Fruit fly (Drosophila melanogaster): ENCODE results near the gene colt.

Gene colt

DNA sequence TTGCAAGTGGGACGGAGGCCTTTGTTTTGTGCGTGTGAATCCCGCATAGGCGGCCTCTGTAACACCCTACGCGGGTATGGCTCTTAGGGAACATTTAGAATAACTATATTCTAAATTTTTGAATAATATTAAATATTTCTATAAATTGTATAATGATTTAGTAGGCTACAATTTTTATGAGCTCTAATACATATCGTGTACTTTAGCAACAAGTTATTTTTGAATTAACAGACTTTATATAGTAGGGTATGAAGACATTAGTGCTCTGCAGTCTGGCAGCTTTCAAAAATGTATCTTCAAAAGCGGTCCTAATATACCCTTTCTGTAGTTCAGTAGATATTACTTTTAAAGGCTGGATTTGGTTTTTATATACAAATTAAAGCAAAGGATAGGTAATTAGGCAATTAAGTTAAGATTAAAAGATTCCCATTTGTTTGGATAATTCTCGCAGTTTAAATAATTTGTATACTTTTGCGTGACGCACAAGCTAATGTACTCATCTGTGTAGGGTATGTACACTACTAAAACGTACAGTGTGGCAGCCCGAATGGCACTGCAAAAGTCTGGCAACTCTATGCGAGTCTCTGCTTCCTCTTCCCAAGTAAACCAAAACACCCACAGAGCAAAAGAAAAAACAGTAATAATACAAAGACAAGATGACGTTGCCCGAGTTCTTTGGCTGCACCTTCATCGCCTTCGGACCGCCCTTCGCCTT, 4.1 kb downstream of the colt start, which contains the start of the genes Snx21 and aph-1 (continued):
- TF ChIP-seq CG2889 (GFP tag; IDR thresholded peaks at IDR 0.05) = peak; percentile 76
- TF ChIP-seq CG2129 (GFP tag; IDR thresholded peaks at IDR 0.05; ENCODE audit: partially characterized antibody) = no peak
- TF ChIP-seq Adf1 (GFP tag; IDR thresholded peaks at IDR 0.05) = peak; percentile 74
- TF ChIP-seq Lhr (GFP tag; optimal IDR thresholded peaks at IDR 0.05) = peak; percentile 50
- peak; percentile 82 for TF ChIP-seq CG34376 (GFP tag; optimal IDR thresholded peaks at IDR 0.05)
- peak; percentile 47 for TF ChIP-seq yki (optimal IDR thresholded peaks at IDR 0.05)
- peak; percentile 54 for TF ChIP-seq CG10565 (GFP tag; optimal IDR thresholded peaks at IDR 0.05)
- TF ChIP-seq CG6654 (GFP tag; optimal IDR thresholded peaks at IDR 0.05) = peak; percentile 69
- peak; percentile 90 to 95 for TF ChIP-seq Hr51 (GFP tag; optimal IDR thresholded peaks at IDR 0.05)
- TF ChIP-seq p53 (GFP tag; optimal IDR thresholded peaks at IDR 0.05) = peak; percentile 77
- TF ChIP-seq CG7786 (GFP tag; optimal IDR thresholded peaks at IDR 0.05) = peak; percentile 90
- peak; percentile 90 for TF ChIP-seq zfh2 (GFP tag; optimal IDR thresholded peaks at IDR 0.05)
- TF ChIP-seq CG1233 (GFP tag; optimal IDR thresholded peaks at IDR 0.05) = peak; percentile 84
- peak; percentile 85 for TF ChIP-seq CG14014 (GFP tag; IDR thresholded peaks at IDR 0.05)
- peak; percentile 92 for TF ChIP-seq CG1602 (GFP tag; optimal IDR thresholded peaks at IDR 0.05)
- peak; percentile 94 for TF ChIP-seq Ptx1 (GFP tag; IDR thresholded peaks at IDR 0.05)
- TF ChIP-seq CG6254 (GFP tag; optimal IDR thresholded peaks at IDR 0.05) = peak; percentile 84
- peak in 1 of 2 experiments; percentile 68 for TF ChIP-seq insv (GFP tag; optimal IDR thresholded peaks at IDR 0.05)
- peak; percentile 94 for TF ChIP-seq Hr3 (GFP tag; optimal IDR thresholded peaks at IDR 0.05)
- TF ChIP-seq Sry-δ (GFP tag; optimal IDR thresholded peaks at IDR 0.05) = peak; percentile 67
- TF ChIP-seq CG43689 (GFP tag; IDR thresholded peaks at IDR 0.05) = peak; percentile 52
- peak; percentile 77 for TF ChIP-seq CG17912 (GFP tag; optimal IDR thresholded peaks at IDR 0.05)
- peak; percentile 90 for TF ChIP-seq Ssrp (tag; optimal IDR thresholded peaks at IDR 0.05)
- TF ChIP-seq Lim3 (GFP tag; IDR thresholded peaks at IDR 0.05) = 0 out of 2 replicates have a peak, but pooled peaks have one; percentile 58
- no peak for TF ChIP-seq knrl (GFP tag; IDR thresholded peaks at IDR 0.05; ENCODE audit: partially characterized antibody)
- TF ChIP-seq zen (tag; optimal IDR thresholded peaks at IDR 0.05) = peak; percentile 89
- TF ChIP-seq CG17328 (GFP tag; IDR thresholded peaks at IDR 0.05) = peak; percentile 85
- TF ChIP-seq kni (GFP tag; optimal IDR thresholded peaks at IDR 0.05) = peak; percentile 70
- TF ChIP-seq CG31365 (tag; optimal IDR thresholded peaks at IDR 0.05) = peak; percentile 55
- peak; percentile 62 for TF ChIP-seq CG33213 (GFP tag; optimal IDR thresholded peaks at IDR 0.05)
- peak; percentile 69 for TF ChIP-seq rib (GFP tag; IDR thresholded peaks at IDR 0.05)
- TF ChIP-seq tx (GFP tag; optimal IDR thresholded peaks at IDR 0.05) = peak; percentile 86
- TF ChIP-seq Xbp1 (GFP tag; optimal IDR thresholded peaks at IDR 0.05) = peak; percentile 92
- peak; percentile 63 for TF ChIP-seq ap (GFP tag; IDR thresholded peaks at IDR 0.05)
- peak; percentile 48; the same call in 1 of the 3 replicates for TF ChIP-seq sr (GFP tag; IDR thresholded peaks at IDR 0.05)
- TF ChIP-seq CG6683 (GFP tag; optimal IDR thresholded peaks at IDR 0.05) = peak; percentile 84
- TF ChIP-seq CG14710 (tag; optimal IDR thresholded peaks at IDR 0.05) = peak; percentile 92
- no peak for TF ChIP-seq pan (optimal IDR thresholded peaks at IDR 0.05)
- peak in 1 of 2 experiments; percentile 88 for TF ChIP-seq pan (GFP tag; optimal IDR thresholded peaks at IDR 0.05 in 1 of 2, IDR thresholded peaks at IDR 0.05 in 1 of 2)
- peak; percentile 84 for TF ChIP-seq Myb (GFP tag; optimal IDR thresholded peaks at IDR 0.05)
- peak; percentile 26 for TF ChIP-seq BEAF-32 (GFP tag; optimal IDR thresholded peaks at IDR 0.05)
- TF ChIP-seq bigmax (GFP tag; optimal IDR thresholded peaks at IDR 0.05) = no peak
- peak; percentile 92 for TF ChIP-seq sug (tag; optimal IDR thresholded peaks at IDR 0.05)
- peak; percentile 80 for TF ChIP-seq Oaz (GFP tag; IDR thresholded peaks at IDR 0.05)
- TF ChIP-seq fru (optimal IDR thresholded peaks at IDR 0.05) = no peak
- TF ChIP-seq croc (GFP tag; conservative IDR thresholded peaks at IDR 0.05) = peak; percentile 83
- peak; percentile 67 for TF ChIP-seq nom (GFP tag; optimal IDR thresholded peaks at IDR 0.05)
- no peak for TF ChIP-seq ash1 (GFP tag; optimal IDR thresholded peaks at IDR 0.05)
- TF ChIP-seq pho (GFP tag; optimal IDR thresholded peaks at IDR 0.05) = peak; percentile 81
- peak; percentile 62; the same call in 2 of the 3 replicates for TF ChIP-seq C15 (GFP tag; IDR thresholded peaks at IDR 0.05)
